Fruit fly (Drosophila melanogaster): ENCODE measurements around the gene Srx.
A peak's percentile ranks its signal among the peaks of the same experiment; 100 is the strongest.

- TF ChIP-seq CTCF (optimal IDR thresholded peaks at IDR 0.05) = peak in 1 of 2 experiments; percentile 65
- TF ChIP-seq CG8478 (optimal IDR thresholded peaks at IDR 0.05) = no peak
These were observed 14.0 kb downstream of the Srx start for dm6 chrX:17870614-17871394.
